Fruit fly (Drosophila melanogaster) whole organism, embryonic: ENCODE measurements around the gene CG9550.

Source experiments
- Bdp1 ChIP-seq: fragments of 200-800 bp; sonication (Bioruptor generic); optimal IDR thresholded peaks from 3 replicates; lab custom pipeline; 2016; ENCODE audit warnings: missing biosample characterization, missing genetic modification characterization
- Bgb ChIP-seq: fragments of 200-800 bp; sonication (Bioruptor generic); IDR thresholded peaks from 2 replicates; pipeline ENCODE4 v1.3.6; 2022; ENCODE audit warnings: missing biosample characterization, missing genetic modification characterization; ENCODE audit not compliant: partially characterized antibody
- CG10209 ChIP-seq: fragments of 200-800 bp; sonication (Bioruptor generic); optimal IDR thresholded peaks from 3 replicates; lab custom pipeline; 2017; ENCODE audit warnings: missing biosample characterization, mild to moderate bottlenecking, missing genetic modification characterization, missing genetic modification reagents
- CG10543 ChIP-seq: fragments of 200-800 bp; sonication (Bioruptor generic); optimal IDR thresholded peaks from 3 replicates; lab custom pipeline; 2017; ENCODE audit warnings: missing biosample characterization, mild to moderate bottlenecking, missing genetic modification characterization, moderate library complexity
- CG11093 ChIP-seq: fragments of 200-800 bp; sonication (Bioruptor generic); IDR thresholded peaks from 3 replicates; pipeline ENCODE4 v1.3.6; 2022; ENCODE audit warnings: missing biosample characterization, missing genetic modification characterization
- CG11695 ChIP-seq: fragments of 200-800 bp; sonication (Bioruptor generic); IDR thresholded peaks from 3 replicates; pipeline ENCODE4 v1.3.6; 2022; ENCODE audit warnings: missing biosample characterization, missing genetic modification characterization
- CG12236 ChIP-seq: fragments of 200-800 bp; sonication (Bioruptor generic); optimal IDR thresholded peaks from 2 replicates; lab custom pipeline; 2016; ENCODE audit warnings: missing biosample characterization, missing genetic modification characterization
- CG12769 ChIP-seq: fragments of 200-800 bp; sonication (Bioruptor generic); optimal IDR thresholded peaks from 2 replicates; lab custom pipeline; 2019; ENCODE audit warnings: missing biosample characterization, mild to moderate bottlenecking, missing genetic modification characterization, moderate library complexity
- CG13123 ChIP-seq: fragments of 200-800 bp; sonication (Bioruptor generic); optimal IDR thresholded peaks from 2 replicates; lab custom pipeline; 2016; ENCODE audit warnings: missing biosample characterization, missing genetic modification characterization
- CG13775 ChIP-seq: fragments of 200-800 bp; sonication (Bioruptor generic); optimal IDR thresholded peaks from 3 replicates; lab custom pipeline; 2017; ENCODE audit warnings: missing biosample characterization, mild to moderate bottlenecking, missing genetic modification characterization
- CG14860 ChIP-seq: fragments of 200-800 bp; sonication (Bioruptor generic); IDR thresholded peaks from 3 replicates; pipeline ENCODE4 v1.3.6; 2022; ENCODE audit warnings: missing biosample characterization, missing genetic modification characterization; ENCODE audit not compliant: partially characterized antibody
- CG15479 ChIP-seq: fragments of 200-800 bp; sonication (Bioruptor generic); optimal IDR thresholded peaks from 3 replicates; lab custom pipeline; 2019; ENCODE audit warnings: missing biosample characterization, mild to moderate bottlenecking, missing genetic modification characterization, moderate library complexity
- CG17385 ChIP-seq: fragments of 200-800 bp; sonication (Bioruptor generic); optimal IDR thresholded peaks from 3 replicates; lab custom pipeline; 2018; ENCODE audit warnings: missing biosample characterization, mild to moderate bottlenecking, missing genetic modification characterization
- CG17912 ChIP-seq: fragments of 200-800 bp; sonication (Bioruptor generic); optimal IDR thresholded peaks from 2 replicates; lab custom pipeline; 2018; ENCODE audit warnings: missing biosample characterization, mild to moderate bottlenecking, missing genetic modification characterization
- CG18619 ChIP-seq: fragments of 200-800 bp; sonication (Bioruptor generic); optimal IDR thresholded peaks from 3 replicates; lab custom pipeline; 2017; ENCODE audit warnings: missing biosample characterization, mild to moderate bottlenecking, missing genetic modification characterization
- CG3995 ChIP-seq: fragments of 200-800 bp; sonication (Bioruptor generic); optimal IDR thresholded peaks from 3 replicates; lab custom pipeline; 2016; ENCODE audit warnings: missing biosample characterization, missing genetic modification characterization
- CG4404 ChIP-seq: fragments of 200-800 bp; sonication (Bioruptor generic); IDR thresholded peaks from 2 replicates; pipeline ENCODE4 v1.3.6; 2022; ENCODE audit warnings: missing biosample characterization, missing genetic modification characterization
- CG5245 ChIP-seq: fragments of 200-800 bp; sonication (Bioruptor generic); optimal IDR thresholded peaks from 3 replicates; lab custom pipeline; 2016; ENCODE audit warnings: missing biosample characterization, missing genetic modification characterization
- CG6765 ChIP-seq: fragments of 200-800 bp; sonication (Bioruptor generic); optimal IDR thresholded peaks from 3 replicates; lab custom pipeline; 2017; ENCODE audit warnings: missing biosample characterization, mild to moderate bottlenecking, missing genetic modification characterization
- CG7372 ChIP-seq: fragments of 200-800 bp; sonication (Bioruptor generic); IDR thresholded peaks from 2 replicates; pipeline ENCODE4 v1.3.6; 2022; ENCODE audit warnings: missing biosample characterization, missing genetic modification characterization
- CG7556 ChIP-seq: fragments of 200-800 bp; sonication (Bioruptor generic); optimal IDR thresholded peaks from 2 replicates; lab custom pipeline; 2017; ENCODE audit warnings: missing biosample characterization, mild to moderate bottlenecking, missing genetic modification characterization
- CG8281 ChIP-seq: fragments of 200-800 bp; sonication (Bioruptor generic); optimal IDR thresholded peaks from 2 replicates; lab custom pipeline; 2018; ENCODE audit warnings: missing biosample characterization, mild to moderate bottlenecking, missing genetic modification characterization, moderate library complexity
- Doc2 ChIP-seq: fragments of 200-800 bp; sonication (Bioruptor generic); IDR thresholded peaks from 2 replicates; pipeline ENCODE4 v1.3.6; 2022; ENCODE audit warnings: missing biosample characterization, missing genetic modification characterization
- Dref ChIP-seq: fragments of 200-800 bp; sonication (Bioruptor generic); IDR thresholded peaks from 2 replicates; pipeline ENCODE4 v1.3.6; 2022; ENCODE audit warnings: missing biosample characterization, missing genetic modification characterization
- ERR ChIP-seq: fragments of 200-800 bp; sonication (Bioruptor generic); optimal IDR thresholded peaks from 2 replicates; lab custom pipeline; 2016; ENCODE audit warnings: missing biosample characterization, missing genetic modification characterization
- Eip74EF ChIP-seq, 2 experiments: fragments of 200-800 bp in 1 of 2; fragments of >200 bp in 1 of 2; sonication (Bioruptor generic) in 1 of 2; optimal IDR thresholded peaks; 2 replicates each; lab custom pipeline; 2017 to 2019; ENCODE audit warnings: missing biosample characterization in 2 of 2, missing genetic modification characterization in 2 of 2, mild to moderate bottlenecking in 1 of 2, moderate library complexity in 1 of 2
- Elba2 ChIP-seq: fragments of 200-800 bp; sonication (Bioruptor generic); optimal IDR thresholded peaks from 3 replicates; lab custom pipeline; 2016; ENCODE audit warnings: missing biosample characterization, missing genetic modification characterization
- Lhr ChIP-seq: fragments of 200-800 bp; sonication (Bioruptor generic); optimal IDR thresholded peaks from 3 replicates; lab custom pipeline; 2017; ENCODE audit warnings: mild to moderate bottlenecking, missing biosample characterization, missing genetic modification reagents, missing genetic modification characterization
- Mrtf ChIP-seq: fragments of 200-800 bp; sonication (Bioruptor generic); IDR thresholded peaks from 3 replicates; pipeline ENCODE4 v1.3.6; 2022; ENCODE audit warnings: missing biosample characterization, missing genetic modification characterization
- NK7.1 ChIP-seq: fragments of 200-800 bp; sonication (Bioruptor generic); optimal IDR thresholded peaks from 3 replicates; lab custom pipeline; 2016; ENCODE audit warnings: missing biosample characterization, missing genetic modification characterization
- PHDP ChIP-seq: fragments of 200-800 bp; sonication (Bioruptor generic); optimal IDR thresholded peaks from 3 replicates; lab custom pipeline; 2018; ENCODE audit warnings: missing biosample characterization, mild to moderate bottlenecking, missing genetic modification characterization, moderate library complexity
- ash1 ChIP-seq: fragments of 200-800 bp; sonication (Bioruptor generic); optimal IDR thresholded peaks from 2 replicates; lab custom pipeline; 2018; ENCODE audit warnings: missing biosample characterization, mild to moderate bottlenecking, missing genetic modification characterization
- ato ChIP-seq: fragments of 200-800 bp; sonication (Bioruptor generic); IDR thresholded peaks from 2 replicates; pipeline ENCODE4 v1.3.6; 2022; ENCODE audit warnings: missing biosample characterization, missing genetic modification characterization; ENCODE audit not compliant: partially characterized antibody
- bbx ChIP-seq: fragments of 200-800 bp; sonication (Bioruptor generic); IDR thresholded peaks from 2 replicates; pipeline ENCODE4 v1.3.6; 2022; ENCODE audit warnings: missing biosample characterization, missing genetic modification characterization; ENCODE audit not compliant: partially characterized antibody
- bsh ChIP-seq, 2 experiments: fragments of 200-800 bp; sonication (Bioruptor generic); optimal IDR thresholded peaks; 2 replicates each; lab custom pipeline; 2017 to 2018; ENCODE audit warnings: mild to moderate bottlenecking in 2 of 2, missing biosample characterization in 2 of 2, missing genetic modification characterization in 2 of 2, moderate library complexity in 1 of 2
- caup ChIP-seq: fragments of 200-800 bp; sonication (Bioruptor generic); optimal IDR thresholded peaks from 3 replicates; lab custom pipeline; 2017; ENCODE audit warnings: missing biosample characterization, mild to moderate bottlenecking, missing genetic modification characterization, moderate library complexity; ENCODE audit not compliant: severe bottlenecking
- corto ChIP-seq: fragments of 200-800 bp; sonication (Bioruptor generic); optimal IDR thresholded peaks from 2 replicates; lab custom pipeline; 2016; ENCODE audit warnings: missing biosample characterization, mild to moderate bottlenecking, missing genetic modification characterization, moderate library complexity
- dan ChIP-seq: fragments of 200-800 bp; sonication (Bioruptor generic); IDR thresholded peaks from 2 replicates; pipeline ENCODE4 v1.3.6; 2022; ENCODE audit warnings: missing biosample characterization, missing genetic modification characterization
- ems ChIP-seq: fragments of 200-800 bp; sonication (Bioruptor generic); optimal IDR thresholded peaks from 3 replicates; lab custom pipeline; 2016; ENCODE audit warnings: missing biosample characterization, missing genetic modification characterization
- insv ChIP-seq, 2 experiments: fragments of 200-800 bp; sonication (Bioruptor generic); optimal IDR thresholded peaks; 3 replicates each; lab custom pipeline; 2016 to 2018; ENCODE audit warnings: missing biosample characterization in 2 of 2, missing genetic modification characterization in 2 of 2
- knrl ChIP-seq: fragments of 200-800 bp; sonication (Bioruptor generic); IDR thresholded peaks from 3 replicates; pipeline ENCODE4 v1.3.6; 2022; ENCODE audit warnings: missing biosample characterization, missing genetic modification characterization; ENCODE audit not compliant: partially characterized antibody
- oc ChIP-seq: fragments of 200-800 bp; sonication (Bioruptor generic); optimal IDR thresholded peaks from 2 replicates; lab custom pipeline; 2018; ENCODE audit warnings: missing biosample characterization, mild to moderate bottlenecking, missing genetic modification characterization, moderate library complexity
- org-1 ChIP-seq: fragments of 200-800 bp; sonication (Bioruptor generic); optimal IDR thresholded peaks from 2 replicates; lab custom pipeline; 2017; ENCODE audit warnings: missing biosample characterization, missing genetic modification characterization
- pita ChIP-seq: fragments of 200-800 bp; sonication (Bioruptor generic); optimal IDR thresholded peaks from 2 replicates; lab custom pipeline; 2017; ENCODE audit warnings: missing biosample characterization, mild to moderate bottlenecking, missing genetic modification characterization
- row ChIP-seq: fragments of 200-800 bp; sonication (Bioruptor generic); IDR thresholded peaks from 3 replicates; pipeline ENCODE4 v1.3.6; 2022; ENCODE audit warnings: missing biosample characterization, missing genetic modification characterization
- run ChIP-seq: fragments of 200-800 bp; sonication (Bioruptor generic); optimal IDR thresholded peaks from 3 replicates; lab custom pipeline; 2018; ENCODE audit warnings: missing biosample characterization, mild to moderate bottlenecking, missing genetic modification characterization
- stc ChIP-seq: fragments of 200-800 bp; sonication (Bioruptor generic); IDR thresholded peaks from 2 replicates; pipeline ENCODE4 v1.3.6; 2022; ENCODE audit warnings: missing biosample characterization, missing genetic modification characterization
- zen ChIP-seq: fragments of 200-800 bp; sonication (Bioruptor generic); optimal IDR thresholded peaks from 3 replicates; lab custom pipeline; 2018; ENCODE audit warnings: missing biosample characterization, mild to moderate bottlenecking, missing genetic modification characterization, moderate library complexity
- zfh1 ChIP-seq: fragments of 200-800 bp; sonication (Bioruptor generic); IDR thresholded peaks from 3 replicates; pipeline ENCODE4 v1.3.6; 2022; ENCODE audit warnings: missing biosample characterization, missing genetic modification characterization
- zfh2 ChIP-seq: fragments of 200-800 bp; sonication (Bioruptor generic); optimal IDR thresholded peaks from 2 replicates; lab custom pipeline; 2016; ENCODE audit warnings: missing biosample characterization, missing genetic modification characterization

The CG9550 gene

DNA sequence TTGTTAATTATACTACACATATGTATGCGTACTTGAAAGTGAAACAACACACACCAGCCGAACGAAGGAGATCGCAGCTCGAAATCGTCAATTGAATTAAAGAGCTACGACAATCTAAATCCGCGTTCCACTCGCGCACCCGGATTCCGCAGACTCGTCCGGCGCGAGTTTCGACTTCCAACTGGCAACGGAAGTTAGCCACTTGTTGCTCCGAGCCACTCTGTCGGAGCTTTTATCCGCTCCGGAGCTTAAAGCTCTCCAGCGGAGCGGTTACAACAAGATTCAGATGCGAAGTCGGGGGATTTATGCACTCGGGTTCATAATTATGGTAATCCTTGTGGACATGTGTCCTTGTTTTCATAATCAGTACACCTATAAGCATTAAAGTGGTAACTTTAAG lies 31.4 kb upstream of the CG9550 start, which contains the start of gene Rchy1 (continued):
- TF ChIP-seq CG5245 (GFP tag; lab: Kevin White, UChicago) (no peak), CG3995 (GFP tag; lab: Kevin White, UChicago) (no peak), CG10209 (GFP tag; lab: Kevin White, UChicago) (no peak), CG17385 (GFP tag; lab: Kevin White, UChicago) (peak; percentile 36), CG11093 (GFP tag; lab: Robert Waterston, UW) (no peak), CG13775 (GFP tag; lab: Kevin White, UChicago) (no peak), Eip74EF (GFP tag; optimal IDR thresholded peaks at IDR 0.05; lab: Kevin White, UChicago) (peak in 1 of 2 experiments; percentile 54), bsh (GFP tag; optimal IDR thresholded peaks at IDR 0.05; lab: Kevin White, UChicago) (peak in 1 of 2 experiments; percentile 0), CG6765 (GFP tag; lab: Kevin White, UChicago) (peak; percentile 49), org-1 (GFP tag; lab: Kevin White, UChicago) (no peak), CG18619 (GFP tag; lab: Kevin White, UChicago) (peak; percentile 14), zfh2 (GFP tag; lab: Kevin White, UChicago) (no peak), CG12769 (tag; lab: Kevin White, UChicago) (peak; percentile 35), run (tag; lab: Kevin White, UChicago) (no peak), insv (GFP tag; optimal IDR thresholded peaks at IDR 0.05; lab: Kevin White, UChicago) (no peak), CG11695 (0 out of 3 replicates have a peak, but pooled peaks have one; percentile 19), PHDP (tag; lab: Kevin White, UChicago) (peak; percentile 18), CG4404 (GFP tag; lab: Robert Waterston, UW) (no peak), dan (GFP tag; lab: Robert Waterston, UW) (no peak), stc (GFP tag; lab: Robert Waterston, UW) (peak; percentile 61; the same call in 1 of the 2 replicates), ERR (GFP tag; lab: Kevin White, UChicago) (no peak), row (GFP tag; lab: Robert Waterston, UW) (no peak; the same call in 2 of the 3 replicates), pita (no peak), CG8281 (tag; lab: Kevin White, UChicago) (no peak), Dref (GFP tag; lab: Robert Waterston, UW) (no peak), corto (GFP tag; lab: Kevin White, UChicago) (no peak), CG15479 (GFP tag; lab: Kevin White, UChicago) (no peak), CG7372 (no peak), Doc2 (GFP tag; lab: Robert Waterston, UW) (no peak), Lhr (GFP tag; lab: Kevin White, UChicago) (no peak), CG14860 (GFP tag; lab: Robert Waterston, UW) (no peak), CG7556 (GFP tag; lab: Kevin White, UChicago) (no peak), ash1 (GFP tag; lab: Kevin White, UChicago) (no peak), CG17912 (peak; percentile 10), CG12236 (GFP tag; lab: Kevin White, UChicago) (no peak), caup (GFP tag; lab: Kevin White, UChicago) (peak; percentile 76), ems (GFP tag; lab: Kevin White, UChicago) (no peak), NK7.1 (GFP tag; lab: Kevin White, UChicago) (no peak), Bdp1 (no peak), knrl (GFP tag; lab: Robert Waterston, UW) (no peak), Elba2 (no peak), CG13123 (GFP tag; lab: Kevin White, UChicago) (no peak), zfh1 (GFP tag; lab: Robert Waterston, UW) (no peak), Bgb (GFP tag; lab: Robert Waterston, UW) (peak; percentile 54; the same call in 1 of the 2 replicates), CG10543 (peak; percentile 33), ato (GFP tag; lab: Robert Waterston, UW) (peak; percentile 49; the same call in 1 of the 2 replicates), bbx (GFP tag; lab: Robert Waterston, UW) (peak; percentile 36; the same call in 1 of the 2 replicates), oc (tag; lab: Kevin White, UChicago) (no peak), Mrtf (GFP tag; lab: Robert Waterston, UW) (no peak), zen (tag; lab: Kevin White, UChicago) (no peak)
